Worm (Caenorhabditis elegans): ENCODE data around the gene Y51A2D.1.

DNA sequence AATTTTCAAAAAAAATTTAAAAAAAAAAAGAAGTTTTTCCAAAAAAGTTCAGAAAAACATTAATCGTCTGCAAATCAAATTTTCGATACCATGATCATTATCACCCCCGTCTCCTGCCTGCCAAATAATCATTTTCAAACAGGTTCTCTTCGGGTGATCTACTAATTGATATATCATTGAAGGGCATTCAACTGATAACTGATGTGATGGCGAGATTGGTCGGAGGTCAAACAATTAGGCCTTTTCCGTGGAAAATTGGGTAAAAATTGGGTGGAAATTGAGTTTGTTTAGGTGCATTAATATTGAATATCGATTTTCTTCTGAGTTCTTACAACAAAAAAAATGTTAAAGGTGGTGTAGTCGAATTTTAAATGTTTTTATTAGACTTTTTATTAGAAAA, 21.5 kb upstream of the Y51A2D.1 start, which contains the start of gene Y51A2D.18:
- no peak for TF ChIP-seq snpc-4 (GFP tag; optimal IDR thresholded peaks at IDR 0.05)
- no peak for TF ChIP-seq snpc-4 (tag; optimal IDR thresholded peaks at IDR 0.05)
- no peak for TF ChIP-seq sdz-38 (tag; optimal IDR thresholded peaks at IDR 0.05)
- TF ChIP-seq dpl-1 (GFP tag; optimal IDR thresholded peaks at IDR 0.05) = no peak
- no peak for TF ChIP-seq rec-8 (tag; optimal IDR thresholded peaks at IDR 0.05)
- no peak for TF ChIP-seq lin-35 (GFP tag; optimal IDR thresholded peaks at IDR 0.05)
- no peak for TF ChIP-seq lag-1 (GFP tag; IDR thresholded peaks at IDR 0.05)
- TF ChIP-seq hlh-26 (GFP tag; conservative IDR thresholded peaks at IDR 0.05) = no peak
- no peak for TF ChIP-seq ceh-58 (GFP tag; IDR thresholded peaks at IDR 0.05)
- TF ChIP-seq efl-1 (GFP tag; optimal IDR thresholded peaks at IDR 0.05) = no peak
- TF ChIP-seq hmg-1.2 (GFP tag; IDR thresholded peaks at IDR 0.05) = no peak
